Fruit fly (Drosophila melanogaster): ENCODE data around the gene FASN1.

FASN1 gene

dm6 chr2L:3037153-3037579 lies 19.2 kb upstream of the FASN1 start, which contains the start of the genes CG17260 and SerRS (continued):
- TF ChIP-seq da (GFP tag; optimal IDR thresholded peaks at IDR 0.05) (peak; percentile 86), Spps (tag; optimal IDR thresholded peaks at IDR 0.05) (peak; percentile 85), pho (GFP tag; optimal IDR thresholded peaks at IDR 0.05) (peak; percentile 96), jigr1 (GFP tag; IDR thresholded peaks at IDR 0.05) (peak; percentile 85; the same call in 2 of the 3 replicates), CG2120 (GFP tag; optimal IDR thresholded peaks at IDR 0.05) (peak; percentile 98), Nf-YB (GFP tag; optimal IDR thresholded peaks at IDR 0.05) (peak; percentile 70), CTCF (GFP tag; optimal IDR thresholded peaks at IDR 0.05) (peak; percentile 37), CG7271 (tag; optimal IDR thresholded peaks at IDR 0.05) (peak; percentile 75), tx (GFP tag; optimal IDR thresholded peaks at IDR 0.05) (peak; percentile 90), CG12299 (tag; optimal IDR thresholded peaks at IDR 0.05) (peak; percentile 84), fd102C (GFP tag; optimal IDR thresholded peaks at IDR 0.05) (peak; percentile 48), tgo (GFP tag; IDR thresholded peaks at IDR 0.05) (peak; percentile 94), CG18599 (GFP tag; optimal IDR thresholded peaks at IDR 0.05) (peak; percentile 93), Hr78 (GFP tag; optimal IDR thresholded peaks at IDR 0.05) (no peak), jumu (GFP tag; optimal IDR thresholded peaks at IDR 0.05) (peak; percentile 95), ind (GFP tag; optimal IDR thresholded peaks at IDR 0.05) (peak; percentile 96), bab2 (GFP tag; optimal IDR thresholded peaks at IDR 0.05) (peak; percentile 94), E2f2 (GFP tag; IDR thresholded peaks at IDR 0.05) (peak; percentile 71), CG5180 (GFP tag; optimal IDR thresholded peaks at IDR 0.05) (no peak), Dip2 (GFP tag; IDR thresholded peaks at IDR 0.05) (peak; percentile 59; the same call in 1 of the 2 replicates), knrl (GFP tag; IDR thresholded peaks at IDR 0.05; ENCODE audit: partially characterized antibody) (peak; percentile 66), CG17359 (tag; optimal IDR thresholded peaks at IDR 0.05) (peak; percentile 90), CG12942 (GFP tag; optimal IDR thresholded peaks at IDR 0.05) (peak; percentile 92), Xrp1 (GFP tag; IDR thresholded peaks at IDR 0.05) (peak; percentile 95), Scr (GFP tag; IDR thresholded peaks at IDR 0.05; ENCODE audit: partially characterized antibody) (peak; percentile 67), Camta (GFP tag; optimal IDR thresholded peaks at IDR 0.05) (peak; percentile 77), Meics (GFP tag; optimal IDR thresholded peaks at IDR 0.05) (peak; percentile 100), scrt (GFP tag; optimal IDR thresholded peaks at IDR 0.05) (peak; percentile 76), zen2 (GFP tag; IDR thresholded peaks at IDR 0.05; ENCODE audit: partially characterized antibody) (no peak; the same call in 2 of the 3 replicates), CG15696 (tag; optimal IDR thresholded peaks at IDR 0.05) (peak; percentile 85), sim (GFP tag; IDR thresholded peaks at IDR 0.05) (no peak), CG2129 (GFP tag; IDR thresholded peaks at IDR 0.05; ENCODE audit: partially characterized antibody) (no peak), ewg (GFP tag; optimal IDR thresholded peaks at IDR 0.05) (peak; percentile 80), Rx (GFP tag; IDR thresholded peaks at IDR 0.05) (peak; percentile 85), CG6175 (GFP tag; IDR thresholded peaks at IDR 0.05) (peak; percentile 82), fu2 (GFP tag; optimal IDR thresholded peaks at IDR 0.05) (peak; percentile 92), sens (GFP tag) (peak; percentile 98), HLH54F (GFP tag; optimal IDR thresholded peaks at IDR 0.05) (peak; percentile 97), CG9876 (GFP tag; optimal IDR thresholded peaks at IDR 0.05) (peak; percentile 80), CG9932 (GFP tag; IDR thresholded peaks at IDR 0.05) (peak; percentile 98), CG15011 (GFP tag; optimal IDR thresholded peaks at IDR 0.05) (peak; percentile 81), CG8765 (GFP tag; IDR thresholded peaks at IDR 0.05) (peak; percentile 84; the same call in 1 of the 2 replicates), klu (GFP tag; IDR thresholded peaks at IDR 0.05) (peak; percentile 94), CG12769 (tag; optimal IDR thresholded peaks at IDR 0.05) (no peak), Gsc (GFP tag; IDR thresholded peaks at IDR 0.05) (peak; percentile 86), CG30431 (GFP tag; optimal IDR thresholded peaks at IDR 0.05) (peak; percentile 77), CrebB (tag; optimal IDR thresholded peaks at IDR 0.05) (peak; percentile 72), CG15601 (tag; optimal IDR thresholded peaks at IDR 0.05) (peak; percentile 87), ssp (GFP tag; IDR thresholded peaks at IDR 0.05) (peak; percentile 90), CG10543 (GFP tag; optimal IDR thresholded peaks at IDR 0.05) (peak; percentile 91), CG7556 (GFP tag; optimal IDR thresholded peaks at IDR 0.05) (peak; percentile 91)
